Worm (Caenorhabditis elegans) whole organism, L1 larva: ENCODE results near the gene F59A1.15.

Experiments
- ama-1 ChIP-seq: fragments of 150-350 bp; optimal IDR thresholded peaks from 2 replicates; lab custom pipeline; 2014
- ceh-82 ChIP-seq, 3 experiments: fragments of 150-350 bp in 1 of 3; sonication (generic microtip) in 2 of 3; optimal IDR thresholded peaks; 2 replicates each; lab custom pipeline; 2014 to 2017; ENCODE audit warnings: missing biosample characterization in 3 of 3, missing genetic modification characterization in 3 of 3
- ceh-88 ChIP-seq: fragments of 200-800 bp; sonication (Bioruptor generic); IDR thresholded peaks from 2 replicates; pipeline ENCODE4 v1.3.6; 2022; ENCODE audit warnings: missing genetic modification characterization, missing compliant biosample characterization
- egl-27 ChIP-seq, 2 experiments: fragments of 150-350 bp in 1 of 2; sonication (generic microtip); optimal IDR thresholded peaks; 3 replicates each; lab custom pipeline; 2017 to 2018; ENCODE audit warnings: missing biosample characterization in 2 of 2, missing genetic modification characterization in 2 of 2, missing genetic modification reagents in 2 of 2
- grh-1 ChIP-seq: fragments of 200-800 bp; sonication (Bioruptor generic); IDR thresholded peaks from 2 replicates; pipeline ENCODE4 v1.3.6; 2022; ENCODE audit warnings: missing genetic modification reagents, missing genetic modification characterization, missing compliant biosample characterization
- lsy-2 ChIP-seq, 2 experiments: fragments of 150-350 bp; optimal IDR thresholded peaks; 2 replicates each; lab custom pipeline; 2014; ENCODE audit warnings: missing biosample characterization in 2 of 2, missing genetic modification characterization in 2 of 2
- nhr-28 ChIP-seq: fragments of 150-350 bp; optimal IDR thresholded peaks from 2 replicates; lab custom pipeline; 2014; ENCODE audit warnings: missing biosample characterization, missing genetic modification characterization
- skn-1 ChIP-seq: fragments of 150-350 bp; optimal IDR thresholded peaks from 2 replicates; lab custom pipeline; 2014; ENCODE audit warnings: missing biosample characterization, missing genetic modification characterization
- snpc-4 ChIP-seq: fragments of 150-350 bp; optimal IDR thresholded peaks from 2 replicates; lab custom pipeline; 2014; ENCODE audit warnings: missing biosample characterization, missing genetic modification characterization

ce11 chrV:17690922-17691321 is 7.3 kb upstream of the F59A1.15 start, which contains the start of gene F59A1.13:
- TF ChIP-seq grh-1 (GFP tag; lab: Robert Waterston, UW), result no peak
- no peak for TF ChIP-seq nhr-28 (tag; lab: Kevin White, UChicago)
- TF ChIP-seq ama-1 (lab: Kevin White, UChicago), result no peak
- TF ChIP-seq lsy-2 (tag; optimal IDR thresholded peaks at IDR 0.05; lab: Kevin White, UChicago), result no peak
- no peak for TF ChIP-seq snpc-4 (tag; lab: Kevin White, UChicago)
- no peak for TF ChIP-seq skn-1
- TF ChIP-seq egl-27 (tag; optimal IDR thresholded peaks at IDR 0.05; lab: Kevin White, UChicago), result no peak
- TF ChIP-seq ceh-82 (tag; optimal IDR thresholded peaks at IDR 0.05; lab: Kevin White, UChicago), result no peak
- TF ChIP-seq ceh-88 (GFP tag; lab: Robert Waterston, UW), result no peak
